Worm (Caenorhabditis elegans) whole organism, midembryonic: ENCODE measurements around the gene fkb-3.

ENCODE experiments used
- T22C8.4 ChIP-seq: fragments of 200-800 bp; sonication (Bioruptor generic); IDR thresholded peaks from 2 replicates; pipeline ENCODE4 v1.3.6; 2022; ENCODE audit warnings: missing genetic modification characterization, missing compliant biosample characterization
- cog-1 ChIP-seq: sonication (generic microtip); optimal IDR thresholded peaks from 2 replicates; lab custom pipeline; 2016; ENCODE audit warnings: missing genetic modification characterization, missing compliant biosample characterization
- flt-1 ChIP-seq: fragments of 200-800 bp; sonication (Bioruptor generic); IDR thresholded peaks from 2 replicates; pipeline ENCODE4 v1.3.6; 2022; ENCODE audit warnings: missing genetic modification characterization, missing compliant biosample characterization
- klf-2 ChIP-seq: fragments of 200-800 bp; sonication (Bioruptor generic); conservative IDR thresholded peaks from 2 replicates; pipeline ENCODE4 v1.3.6; 2022; ENCODE audit warnings: missing genetic modification reagents, missing genetic modification characterization, missing compliant biosample characterization
- med-1 ChIP-seq: sonication (generic microtip); optimal IDR thresholded peaks from 2 replicates; lab custom pipeline; 2017; ENCODE audit warnings: missing genetic modification characterization, mild to moderate bottlenecking, missing compliant biosample characterization, antibody characterized with exemption, missing genetic modification reagents; ENCODE audit not compliant: insufficient read depth
- ref-1 ChIP-seq: fragments of 200-800 bp; sonication (Bioruptor generic); conservative IDR thresholded peaks from 2 replicates; pipeline ENCODE4 v1.3.6; 2022; ENCODE audit warnings: missing genetic modification reagents, missing genetic modification characterization, missing compliant biosample characterization
- tab-1 ChIP-seq: fragments of 200-800 bp; sonication (Bioruptor generic); IDR thresholded peaks from 2 replicates; pipeline ENCODE4 v1.3.6; 2022; ENCODE audit warnings: missing genetic modification characterization, missing compliant biosample characterization
- ztf-23 ChIP-seq: fragments of 200-800 bp; sonication (Bioruptor generic); IDR thresholded peaks from 2 replicates; pipeline ENCODE4 v1.3.6; 2022; ENCODE audit warnings: missing genetic modification reagents, missing genetic modification characterization, missing compliant biosample characterization
- ztf-29 ChIP-seq: fragments of 200-800 bp; sonication (Bioruptor generic); IDR thresholded peaks from 2 replicates; pipeline ENCODE4 v1.3.6; 2022; ENCODE audit warnings: missing genetic modification reagents, missing genetic modification characterization, missing compliant biosample characterization

The fkb-3 gene

DNA sequence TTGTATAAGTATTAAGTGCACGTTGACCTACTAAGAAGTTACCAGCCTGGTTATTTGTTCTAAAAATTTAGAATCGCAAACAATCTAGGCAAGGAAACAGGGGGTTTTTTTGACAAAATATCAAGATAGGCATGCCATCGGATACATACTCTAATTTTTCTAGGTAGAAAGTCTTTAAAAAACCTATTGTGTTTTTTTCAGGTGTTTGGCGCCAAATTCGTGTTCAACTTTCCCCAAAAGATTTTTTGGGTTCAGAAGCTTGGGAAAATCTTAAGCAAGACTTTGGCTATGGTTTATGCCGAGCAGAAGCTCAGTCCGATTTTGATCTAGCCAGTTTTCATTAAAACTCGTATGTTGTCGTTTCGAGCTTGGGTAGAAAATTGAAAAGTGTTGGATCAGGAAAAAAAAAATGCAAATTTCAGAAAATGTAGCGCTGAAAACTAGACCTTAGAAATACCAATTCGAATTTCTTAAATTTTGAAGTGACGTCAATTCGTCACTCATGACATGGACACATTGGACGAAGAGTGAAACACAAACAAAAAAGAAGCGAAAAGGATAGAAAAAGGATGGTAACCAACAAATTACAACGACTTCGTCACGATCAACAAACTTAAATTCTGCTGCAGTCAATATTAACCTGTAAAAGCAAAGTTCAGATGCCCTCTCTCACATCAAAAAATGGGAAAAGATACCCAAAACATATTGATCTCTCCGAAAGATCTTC lies 23.4 kb downstream of the fkb-3 start:
- no peak for TF ChIP-seq ztf-29
- TF ChIP-seq flt-1 (GFP tag; lab: Robert Waterston, UW) = no peak
- no peak for TF ChIP-seq tab-1 (GFP tag; lab: Robert Waterston, UW)
- no peak for TF ChIP-seq med-1 (GFP tag; lab: Kevin White, UChicago)
- TF ChIP-seq T22C8.4 (GFP tag; lab: Robert Waterston, UW) = no peak
- no peak for TF ChIP-seq klf-2 (GFP tag; lab: Robert Waterston, UW)
- no peak for TF ChIP-seq cog-1 (tag; lab: Kevin White, UChicago)
- TF ChIP-seq ref-1 = no peak
- TF ChIP-seq ztf-23 (GFP tag; lab: Robert Waterston, UW) = no peak

- no peak for TF ChIP-seq med-1 (GFP tag; lab: Kevin White, UChicago)
- no peak for TF ChIP-seq tab-1 (GFP tag; lab: Robert Waterston, UW)
- TF ChIP-seq klf-2 (GFP tag; lab: Robert Waterston, UW) = no peak
- no peak for TF ChIP-seq ref-1
- no peak for TF ChIP-seq ztf-29
- TF ChIP-seq cog-1 (tag; lab: Kevin White, UChicago) = no peak
- TF ChIP-seq flt-1 (GFP tag; lab: Robert Waterston, UW) = no peak
- TF ChIP-seq T22C8.4 (GFP tag; lab: Robert Waterston, UW) = no peak
- TF ChIP-seq ztf-23 (GFP tag; lab: Robert Waterston, UW) = no peak
Observed at ce11 chrV:7255095-7255494, 30.1 kb downstream of the fkb-3 start, which contains the start of gene C05C8.8. Gene C05C8.8 (minus strand): TSS chrV:7255195.

DNA sequence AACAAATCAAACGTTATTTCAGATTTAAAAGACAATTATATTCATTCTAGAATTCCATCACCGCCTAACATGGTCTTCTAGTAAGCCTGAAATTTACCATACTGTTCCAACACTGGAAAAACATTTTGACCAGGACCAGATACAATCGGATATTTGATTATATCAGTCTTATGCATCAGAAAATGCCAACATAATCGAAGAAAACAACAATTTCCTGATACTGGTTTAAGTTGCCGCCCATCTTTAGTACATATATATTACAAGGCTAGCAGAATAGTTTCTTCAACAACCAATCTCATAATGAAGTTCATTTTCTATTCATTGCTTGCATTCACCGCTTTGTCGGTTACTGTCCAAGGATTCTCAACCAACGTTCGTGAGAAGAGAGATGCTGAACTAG lies 33.9 kb downstream of the fkb-3 start, which contains the start of gene C13A2.12:
Gene C13A2.12 (plus strand): TSS at position 301 of the 400 bp plus-strand sequence.
- TF ChIP-seq tab-1 (GFP tag; lab: Robert Waterston, UW) (no peak), ref-1 (no peak), cog-1 (tag; lab: Kevin White, UChicago) (no peak)

- TF ChIP-seq cog-1 (tag; lab: Kevin White, UChicago) = no peak
- TF ChIP-seq tab-1 (GFP tag; lab: Robert Waterston, UW) = no peak
- no peak for TF ChIP-seq med-1 (GFP tag; lab: Kevin White, UChicago)
- no peak for TF ChIP-seq ztf-29
- TF ChIP-seq klf-2 (GFP tag; lab: Robert Waterston, UW) = no peak
- TF ChIP-seq ztf-23 (GFP tag; lab: Robert Waterston, UW) = no peak
- no peak for TF ChIP-seq ref-1
- TF ChIP-seq T22C8.4 (GFP tag; lab: Robert Waterston, UW) = no peak
- TF ChIP-seq flt-1 (GFP tag; lab: Robert Waterston, UW) = no peak
Observed at ce11 chrV:7264042-7264441, 39.0 kb downstream of the fkb-3 start, which contains the start of gene C13A2.9. Gene C13A2.9 (minus strand): TSS chrV:7264142.

ce11 chrV:7266021-7266420 lies 41.0 kb downstream of the fkb-3 start, which contains the start of gene C13A2.7:
Gene C13A2.7 (plus strand): TSS chrV:7266321.
- TF ChIP-seq tab-1 (GFP tag; lab: Robert Waterston, UW) (no peak), T22C8.4 (GFP tag; lab: Robert Waterston, UW) (no peak), ztf-29 (no peak), cog-1 (tag; lab: Kevin White, UChicago) (no peak), flt-1 (GFP tag; lab: Robert Waterston, UW) (no peak)

ce11 chrV:7269399-7269798 lies 44.4 kb downstream of the fkb-3 start, which contains the start of gene C13A2.6:
Gene C13A2.6 (plus strand): TSS chrV:7269699.
- TF ChIP-seq ztf-23 (GFP tag; lab: Robert Waterston, UW) = no peak
- no peak for TF ChIP-seq tab-1 (GFP tag; lab: Robert Waterston, UW)
- TF ChIP-seq klf-2 (GFP tag; lab: Robert Waterston, UW) = no peak
- TF ChIP-seq ref-1 = no peak
- TF ChIP-seq flt-1 (GFP tag; lab: Robert Waterston, UW) = no peak
- TF ChIP-seq ztf-29 = no peak
- TF ChIP-seq med-1 (GFP tag; lab: Kevin White, UChicago) = no peak
- no peak for TF ChIP-seq T22C8.4 (GFP tag; lab: Robert Waterston, UW)
- TF ChIP-seq cog-1 (tag; lab: Kevin White, UChicago) = no peak

ce11 chrV:7274992-7275391 lies 50.0 kb downstream of the fkb-3 start, which contains the start of gene C13A2.10:
Gene C13A2.10 (minus strand): TSS chrV:7275092.
- no peak for TF ChIP-seq ztf-23 (GFP tag; lab: Robert Waterston, UW)
- TF ChIP-seq tab-1 (GFP tag; lab: Robert Waterston, UW) = no peak
- no peak for TF ChIP-seq ref-1
- no peak for TF ChIP-seq med-1 (GFP tag; lab: Kevin White, UChicago)
- TF ChIP-seq flt-1 (GFP tag; lab: Robert Waterston, UW) = no peak
- TF ChIP-seq ztf-29 = no peak
- no peak for TF ChIP-seq cog-1 (tag; lab: Kevin White, UChicago)
- TF ChIP-seq T22C8.4 (GFP tag; lab: Robert Waterston, UW) = no peak
- TF ChIP-seq klf-2 (GFP tag; lab: Robert Waterston, UW) = no peak

DNA sequence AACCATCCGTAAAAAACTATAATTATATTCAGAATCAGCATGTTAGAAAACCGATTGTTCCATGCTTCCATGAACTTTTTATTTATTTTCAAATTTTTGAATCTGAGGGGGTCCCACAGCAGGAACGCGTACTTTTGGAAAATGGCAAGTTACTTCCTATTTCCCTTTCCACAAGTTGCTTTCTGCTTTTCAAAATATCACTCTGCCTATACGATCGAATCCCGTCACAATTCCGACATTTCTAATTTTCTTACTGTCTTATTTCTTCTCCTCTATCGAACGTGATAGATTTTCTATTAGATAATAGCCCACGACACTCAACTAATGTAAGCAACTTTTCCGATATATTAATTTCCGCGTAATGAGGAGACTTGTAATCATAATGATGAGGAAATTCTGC lies 50.5 kb downstream of the fkb-3 start, which contains the start of gene C13A2.5:
Gene C13A2.5 (plus strand): TSS at position 301 of the 400 bp plus-strand sequence.
- no peak for TF ChIP-seq med-1 (GFP tag; lab: Kevin White, UChicago)
- TF ChIP-seq T22C8.4 (GFP tag; lab: Robert Waterston, UW) = no peak
- no peak for TF ChIP-seq ztf-29
- TF ChIP-seq klf-2 (GFP tag; lab: Robert Waterston, UW) = no peak
- TF ChIP-seq ztf-23 (GFP tag; lab: Robert Waterston, UW) = no peak
- TF ChIP-seq ref-1 = no peak
- TF ChIP-seq cog-1 (tag; lab: Kevin White, UChicago) = no peak
- no peak for TF ChIP-seq tab-1 (GFP tag; lab: Robert Waterston, UW)
- no peak for TF ChIP-seq flt-1 (GFP tag; lab: Robert Waterston, UW)
